Worm (Caenorhabditis elegans): Measurements from ENCODE around the gene agr-1.

DNA sequence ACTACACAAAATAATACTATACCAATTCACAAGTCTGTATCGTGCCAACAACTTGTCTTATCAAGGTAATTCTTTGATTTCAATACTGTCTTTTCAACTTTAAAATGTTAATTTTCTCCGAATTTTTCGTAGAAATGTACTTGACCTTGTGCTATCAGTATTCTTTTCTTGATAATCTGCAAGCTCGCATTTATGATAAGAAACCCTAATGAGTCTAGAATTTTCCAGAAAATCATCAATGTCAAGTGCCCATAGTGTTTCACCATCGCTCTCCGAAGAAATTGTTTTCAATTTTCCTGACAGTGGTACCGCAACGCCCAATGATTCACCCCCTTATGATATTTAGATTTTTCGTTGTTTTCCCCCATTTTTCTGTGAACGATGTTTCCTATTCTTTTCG lies 6.3 kb upstream of the agr-1 start:
- TF ChIP-seq hlh-13 (GFP tag; optimal IDR thresholded peaks at IDR 0.05), result no peak
- TF ChIP-seq ama-1 (optimal IDR thresholded peaks at IDR 0.05), result no peak
- no peak for TF ChIP-seq fkh-6 (tag; optimal IDR thresholded peaks at IDR 0.05)
- no peak for TF ChIP-seq hlh-8 (tag; optimal IDR thresholded peaks at IDR 0.05)
- no peak for TF ChIP-seq lin-11 (tag; optimal IDR thresholded peaks at IDR 0.05)
- TF ChIP-seq nfya-1 (tag; optimal IDR thresholded peaks at IDR 0.05), result no peak
- TF ChIP-seq elt-2 (tag; optimal IDR thresholded peaks at IDR 0.05), result peak; percentile 64
- no peak for TF ChIP-seq nhr-11 (tag; optimal IDR thresholded peaks at IDR 0.05)
- no peak for TF ChIP-seq T23F11.4 (GFP tag; optimal IDR thresholded peaks at IDR 0.05)
- TF ChIP-seq pha-4 (tag; optimal IDR thresholded peaks at IDR 0.05), result no peak
